Worm (Caenorhabditis elegans) whole organism, late embryonic: ENCODE measurements around the gene col-183.

Experiments used
- C08G9.2 ChIP-seq: sonication (generic microtip); optimal IDR thresholded peaks from 2 replicates; lab custom pipeline; 2016; ENCODE audit warnings: mild to moderate bottlenecking, missing genetic modification characterization, moderate library complexity, missing compliant biosample characterization
- C38D4.7 ChIP-seq: fragments of 200-800 bp; sonication (Bioruptor generic); optimal IDR thresholded peaks from 2 replicates; lab custom pipeline; 2018; ENCODE audit warnings: mild to moderate bottlenecking, missing genetic modification characterization, moderate library complexity, missing compliant biosample characterization
- K02D7.2 ChIP-seq: sonication (generic microtip); optimal IDR thresholded peaks from 2 replicates; lab custom pipeline; 2017; ENCODE audit warnings: mild to moderate bottlenecking, missing genetic modification characterization, missing compliant biosample characterization
- Y22D7AL.16 ChIP-seq: sonication (generic microtip); optimal IDR thresholded peaks from 2 replicates; lab custom pipeline; 2016; ENCODE audit warnings: missing genetic modification characterization, missing compliant biosample characterization
- ceh-14 ChIP-seq: sonication (generic microtip); optimal IDR thresholded peaks from 2 replicates; lab custom pipeline; 2016; ENCODE audit warnings: missing genotype, missing genetic modification characterization, missing compliant biosample characterization
- ceh-18 ChIP-seq: sonication (generic microtip); optimal IDR thresholded peaks from 2 replicates; lab custom pipeline; 2016; ENCODE audit warnings: missing genetic modification characterization, missing compliant biosample characterization
- ceh-19 ChIP-seq: fragments of 200-800 bp; sonication (Bioruptor generic); optimal IDR thresholded peaks from 2 replicates; lab custom pipeline; 2018; ENCODE audit warnings: mild to moderate bottlenecking, missing genetic modification characterization, missing compliant biosample characterization
- ceh-30 ChIP-seq: fragments of 150-350 bp; optimal IDR thresholded peaks from 2 replicates; lab custom pipeline; 2014; ENCODE audit warnings: missing biosample characterization, missing genetic modification characterization
- ceh-9 ChIP-seq: sonication (generic microtip); optimal IDR thresholded peaks from 2 replicates; lab custom pipeline; 2016; ENCODE audit warnings: mild to moderate bottlenecking, missing genetic modification characterization, inconsistent platforms, missing compliant biosample characterization
- dmd-4 ChIP-seq: sonication (generic microtip); optimal IDR thresholded peaks from 2 replicates; lab custom pipeline; 2016; ENCODE audit warnings: borderline replicate concordance, missing genetic modification characterization, missing compliant biosample characterization
- dve-1 ChIP-seq: sonication (generic microtip); optimal IDR thresholded peaks from 2 replicates; lab custom pipeline; 2017; ENCODE audit warnings: antibody characterized with exemption, mild to moderate bottlenecking, missing genetic modification characterization, missing compliant biosample characterization
- elt-4 ChIP-seq: sonication (generic microtip); optimal IDR thresholded peaks from 2 replicates; lab custom pipeline; 2016; ENCODE audit warnings: missing genetic modification characterization, missing compliant biosample characterization
- ets-4 ChIP-seq: sonication (generic microtip); optimal IDR thresholded peaks from 2 replicates; lab custom pipeline; 2016; ENCODE audit warnings: missing genetic modification characterization, missing compliant biosample characterization
- eyg-1 ChIP-seq: sonication (generic microtip); optimal IDR thresholded peaks from 2 replicates; lab custom pipeline; 2016; ENCODE audit warnings: missing genotype, missing genetic modification characterization, missing compliant biosample characterization
- gmeb-2 ChIP-seq: sonication (generic microtip); optimal IDR thresholded peaks from 2 replicates; lab custom pipeline; 2016; ENCODE audit warnings: missing genetic modification characterization, inconsistent platforms, missing compliant biosample characterization
- hlh-6 ChIP-seq: sonication (generic microtip); optimal IDR thresholded peaks from 2 replicates; lab custom pipeline; 2016; ENCODE audit warnings: missing genotype, missing genetic modification characterization, missing compliant biosample characterization
- hlh-8 ChIP-seq: sonication (generic microtip); optimal IDR thresholded peaks from 2 replicates; lab custom pipeline; 2016; ENCODE audit warnings: missing genotype, missing genetic modification characterization, missing compliant biosample characterization
- lim-6 ChIP-seq: sonication (generic microtip); optimal IDR thresholded peaks from 2 replicates; lab custom pipeline; 2016; ENCODE audit warnings: missing genetic modification characterization, missing compliant biosample characterization
- nhr-11 ChIP-seq: fragments of 150-350 bp; optimal IDR thresholded peaks from 2 replicates; lab custom pipeline; 2014; ENCODE audit warnings: missing biosample characterization, missing genetic modification characterization
- npax-4 ChIP-seq: sonication (generic microtip); optimal IDR thresholded peaks from 2 replicates; lab custom pipeline; 2016; ENCODE audit warnings: missing genetic modification characterization, missing compliant biosample characterization
- pat-9 ChIP-seq: fragments of 200-800 bp; sonication (Bioruptor generic); optimal IDR thresholded peaks from 2 replicates; lab custom pipeline; 2018; ENCODE audit warnings: mild to moderate bottlenecking, missing genetic modification characterization, moderate library complexity, missing compliant biosample characterization
- pax-1 ChIP-seq: fragments of 150-350 bp; optimal IDR thresholded peaks from 2 replicates; lab custom pipeline; 2014; ENCODE audit warnings: missing biosample characterization, missing genetic modification characterization
- pha-2 ChIP-seq: sonication (generic microtip); optimal IDR thresholded peaks from 2 replicates; lab custom pipeline; 2017; ENCODE audit warnings: mild to moderate bottlenecking, missing genetic modification characterization, missing compliant biosample characterization
- pha-4 ChIP-seq: fragments of 150-350 bp; optimal IDR thresholded peaks from 2 replicates; lab custom pipeline; 2018; ENCODE audit warnings: missing biosample characterization, missing genetic modification reagents, missing genetic modification characterization
- pqm-1 ChIP-seq: sonication (generic microtip); optimal IDR thresholded peaks from 2 replicates; lab custom pipeline; 2016; ENCODE audit warnings: missing genetic modification characterization, missing compliant biosample characterization
- rnt-1 ChIP-seq: sonication (generic microtip); optimal IDR thresholded peaks from 2 replicates; lab custom pipeline; 2016; ENCODE audit warnings: missing genetic modification characterization, missing compliant biosample characterization
- sdc-2 ChIP-seq: sonication (generic microtip); optimal IDR thresholded peaks from 2 replicates; lab custom pipeline; 2016; ENCODE audit warnings: missing genotype, missing genetic modification characterization, missing compliant biosample characterization
- sox-2 ChIP-seq: fragments of 200-800 bp; sonication (Bioruptor generic); IDR thresholded peaks from 2 replicates; pipeline ENCODE4 v1.3.6; 2022; ENCODE audit warnings: missing genetic modification reagents, missing genetic modification characterization, missing compliant biosample characterization
- syd-9 ChIP-seq: sonication (generic microtip); optimal IDR thresholded peaks from 2 replicates; lab custom pipeline; 2016; ENCODE audit warnings: mild to moderate bottlenecking, missing genetic modification characterization, moderate library complexity, missing compliant biosample characterization
- tbx-2 ChIP-seq: sonication (generic microtip); optimal IDR thresholded peaks from 2 replicates; lab custom pipeline; 2016; ENCODE audit warnings: missing genetic modification characterization, missing compliant biosample characterization
- tbx-7 ChIP-seq: sonication (generic microtip); optimal IDR thresholded peaks from 2 replicates; lab custom pipeline; 2016; ENCODE audit warnings: missing genotype, missing genetic modification characterization, missing compliant biosample characterization
- unc-42 ChIP-seq: sonication (generic microtip); optimal IDR thresholded peaks from 2 replicates; lab custom pipeline; 2016; ENCODE audit warnings: missing genotype, missing genetic modification characterization, missing compliant biosample characterization
- unc-55 ChIP-seq: sonication (generic microtip); optimal IDR thresholded peaks from 2 replicates; lab custom pipeline; 2017; ENCODE audit warnings: missing biosample characterization, missing genetic modification reagents, missing genetic modification characterization
- zip-5 ChIP-seq: sonication (generic microtip); optimal IDR thresholded peaks from 2 replicates; lab custom pipeline; 2016; ENCODE audit warnings: missing genetic modification characterization, missing compliant biosample characterization
- ztf-16 ChIP-seq: sonication (generic microtip); optimal IDR thresholded peaks from 2 replicates; lab custom pipeline; 2017; ENCODE audit warnings: missing genetic modification characterization, missing compliant biosample characterization

The col-183 gene

DNA sequence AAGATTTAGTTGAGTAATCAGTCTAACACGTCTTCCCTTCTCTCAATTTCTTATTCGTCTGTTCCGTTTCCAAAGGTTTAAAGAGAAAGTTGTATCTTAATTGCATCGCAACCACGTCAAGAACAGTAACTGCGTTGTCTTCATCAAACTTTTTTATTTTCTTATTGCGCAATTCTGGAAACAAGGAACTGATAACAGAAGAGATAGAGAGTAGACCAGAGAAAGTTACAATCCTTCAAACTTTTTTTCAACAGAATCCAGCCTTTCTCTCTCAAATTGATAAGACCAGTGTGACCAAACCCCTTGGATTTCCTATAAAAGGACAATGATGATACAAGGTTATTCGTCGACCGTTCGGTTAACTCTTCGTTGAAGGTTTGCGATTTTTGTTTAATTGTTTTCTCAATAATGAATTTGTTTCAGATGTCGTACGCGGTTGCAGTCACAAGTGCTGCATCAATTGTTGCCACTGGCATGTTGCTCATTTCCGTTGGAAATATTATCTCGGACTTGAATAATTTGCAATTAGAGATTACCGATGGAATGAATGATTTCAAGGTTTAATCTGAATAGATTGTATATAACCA, 1.6 kb upstream of the col-183 start, which contains the start of gene col-184:
col-184 (plus strand) TSS at position 409 of the 587 bp plus-strand sequence.
- TF ChIP-seq tbx-7 (no peak), npax-4 (tag; lab: Kevin White, UChicago) (no peak), ceh-9 (tag; lab: Kevin White, UChicago) (no peak), unc-42 (no peak), rnt-1 (tag; lab: Kevin White, UChicago) (no peak), C08G9.2 (no peak), tbx-2 (tag; lab: Kevin White, UChicago) (no peak), ets-4 (no peak), sdc-2 (no peak), sox-2 (GFP tag; lab: Robert Waterston, UW) (no peak), elt-4 (no peak), dmd-4 (tag; lab: Kevin White, UChicago) (no peak), ceh-14 (no peak), ceh-18 (tag; lab: Kevin White, UChicago) (no peak), hlh-8 (no peak)

DNA sequence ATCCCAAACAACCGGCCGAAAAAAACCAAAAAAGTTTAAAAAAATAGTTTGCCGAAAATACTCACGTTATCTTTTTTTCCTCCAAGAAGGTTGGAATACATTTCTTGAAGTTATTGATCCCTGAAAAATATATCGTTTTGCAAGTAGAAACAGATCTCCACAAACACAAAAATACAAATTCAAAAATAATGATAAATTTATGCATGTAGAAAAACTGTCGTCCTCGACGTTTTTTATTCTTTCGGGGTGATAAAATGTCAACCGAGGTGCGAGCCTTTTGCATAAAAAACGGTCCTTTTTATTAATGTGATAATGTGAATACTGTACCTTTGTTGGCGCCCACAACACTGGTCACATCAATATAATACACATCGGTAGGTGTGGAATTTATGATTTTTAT, 3.8 kb downstream of the col-183 start, which contains the start of gene F02D10.2:
F02D10.2 (minus strand) TSS at position 101 of the 400 bp plus-strand sequence.
- TF ChIP-seq pha-4, result no peak
- TF ChIP-seq rnt-1 (tag; lab: Kevin White, UChicago), result no peak
- TF ChIP-seq C38D4.7 (GFP tag; lab: Kevin White, UChicago), result no peak
- no peak for TF ChIP-seq ceh-30 (tag; lab: Kevin White, UChicago)
- no peak for TF ChIP-seq unc-55
- no peak for TF ChIP-seq npax-4 (tag; lab: Kevin White, UChicago)
- no peak for TF ChIP-seq K02D7.2 (tag; lab: Kevin White, UChicago)

DNA sequence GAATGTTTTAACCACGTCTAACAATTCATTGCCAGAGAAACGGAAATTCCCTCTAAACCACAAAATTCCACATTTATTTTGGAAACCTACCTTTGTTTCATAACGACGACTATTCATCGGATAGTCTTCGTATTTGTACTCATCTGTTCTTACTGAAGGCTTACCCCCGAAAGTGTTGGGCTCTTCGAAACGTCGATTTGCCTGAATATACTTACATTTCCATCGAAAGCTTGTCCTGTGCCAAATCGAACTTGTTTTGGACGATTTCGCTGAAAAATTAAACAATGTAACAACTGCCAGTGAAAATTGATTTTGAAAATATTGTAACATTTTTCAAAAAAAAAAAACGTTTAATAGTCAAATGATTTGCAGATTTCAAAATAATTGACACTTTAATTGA, 5.0 kb downstream of the col-183 start, which contains the start of gene F02D10.3:
F02D10.3 (minus strand) TSS at position 101 of the 400 bp plus-strand sequence.
- TF ChIP-seq pha-4 (no peak), gmeb-2 (tag; lab: Kevin White, UChicago) (no peak)
- TF ChIP-seq, all 69 proteins: peak for 0

ce11 chrX:13456442-13456841, 11.1 kb downstream of the col-183 start, which contains the start of gene flr-1:
TSS of gene flr-1 (minus strand) at chrX:13456542.
- TF ChIP-seq ztf-16 (tag; lab: Kevin White, UChicago), result no peak
- TF ChIP-seq Y22D7AL.16, result no peak
- TF ChIP-seq hlh-6 (tag; lab: Kevin White, UChicago), result no peak
- TF ChIP-seq ets-4, result no peak
- TF ChIP-seq nhr-11 (tag; lab: Kevin White, UChicago), result no peak
- TF ChIP-seq pat-9, result no peak
- no peak for TF ChIP-seq syd-9 (tag; lab: Kevin White, UChicago)
- no peak for TF ChIP-seq dmd-4 (tag; lab: Kevin White, UChicago)
- no peak for TF ChIP-seq lim-6 (tag; lab: Kevin White, UChicago)
- no peak for TF ChIP-seq pqm-1 (tag; lab: Kevin White, UChicago)
- TF ChIP-seq elt-4, result no peak
- no peak for TF ChIP-seq pha-2 (tag; lab: Kevin White, UChicago)
- TF ChIP-seq sdc-2, result no peak
- no peak for TF ChIP-seq zip-5
- TF ChIP-seq, all 69 proteins: peak for 0

- TF ChIP-seq elt-4 (no peak), ceh-14 (no peak), unc-55 (no peak), dmd-4 (tag; lab: Kevin White, UChicago) (no peak), nhr-11 (tag; lab: Kevin White, UChicago) (no peak), C08G9.2 (no peak), pax-1 (no peak), ceh-19 (GFP tag; lab: Kevin White, UChicago) (no peak), dve-1 (tag; lab: Kevin White, UChicago) (no peak), ceh-30 (tag; lab: Kevin White, UChicago) (no peak), Y22D7AL.16 (no peak), eyg-1 (no peak)
Measured at ce11 chrX:13451578-13451977, 16.0 kb downstream of the col-183 start, which contains the start of gene F02D10.6. TSS of gene F02D10.6 (minus strand) at chrX:13451678.
